Worm (Caenorhabditis elegans): ENCODE measurements around the gene frpr-16.

DNA sequence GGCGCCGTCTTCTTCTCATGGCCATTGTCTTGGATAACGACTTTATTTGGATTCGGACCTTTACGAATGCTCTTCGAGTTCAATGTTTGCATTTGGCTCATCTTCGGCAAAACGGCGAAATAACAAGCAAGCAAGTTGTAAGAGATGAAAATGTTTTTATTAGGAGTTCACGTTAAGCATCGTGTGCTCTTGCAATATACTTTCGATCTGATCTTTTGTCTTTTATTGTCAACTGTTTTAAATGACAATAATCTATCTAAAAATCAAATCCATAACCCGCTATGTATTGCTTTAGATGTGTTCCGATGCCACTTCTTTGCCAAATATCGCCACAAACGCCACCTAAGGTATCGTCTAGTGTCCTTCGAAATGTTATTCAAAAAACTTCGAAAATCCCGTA lies 14.6 kb downstream of the frpr-16 start, which contains the start of gene ZK84.5:
- no peak for TF ChIP-seq snpc-4 (tag; optimal IDR thresholded peaks at IDR 0.05)
- no peak for TF ChIP-seq F13H6.1 (tag; optimal IDR thresholded peaks at IDR 0.05)
- TF ChIP-seq nhr-6 (tag; optimal IDR thresholded peaks at IDR 0.05), result no peak
- no peak for TF ChIP-seq nhr-12 (tag; optimal IDR thresholded peaks at IDR 0.05)
